Worm (Caenorhabditis elegans): ENCODE data around the gene prmt-5.

Gene prmt-5

DNA sequence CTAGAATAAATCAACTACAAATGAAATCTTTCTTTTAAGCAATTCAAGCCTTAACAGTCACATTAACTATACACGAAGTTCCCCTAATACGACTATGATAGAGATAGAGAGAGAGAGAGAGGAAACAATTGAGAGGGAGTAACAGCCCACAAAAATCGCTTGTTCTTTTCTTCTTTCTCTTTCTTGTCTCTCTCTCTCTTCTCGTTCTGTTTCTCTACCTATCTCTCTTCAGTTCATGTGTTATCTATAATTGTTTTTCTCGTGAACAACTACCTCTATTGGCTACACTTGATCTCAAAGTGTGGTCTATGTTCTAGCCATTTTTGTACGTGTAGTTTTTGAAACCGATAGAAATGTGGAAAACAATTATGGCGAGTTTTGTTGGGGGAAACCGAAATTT is 27.7 kb upstream of the prmt-5 start (continued):
- no peak for TF ChIP-seq B0035.1 (tag; optimal IDR thresholded peaks at IDR 0.05)
- TF ChIP-seq attf-3 (GFP tag; conservative IDR thresholded peaks at IDR 0.05) = no peak
- TF ChIP-seq T26A5.8 (tag; optimal IDR thresholded peaks at IDR 0.05) = no peak
- no peak for TF ChIP-seq lsl-1 (GFP tag; optimal IDR thresholded peaks at IDR 0.05)
- TF ChIP-seq tbx-9 (tag; optimal IDR thresholded peaks at IDR 0.05; ENCODE audit: borderline replicate concordance) = no peak
- no peak for TF ChIP-seq athp-1 (tag; optimal IDR thresholded peaks at IDR 0.05)
- no peak for TF ChIP-seq him-1 (tag; optimal IDR thresholded peaks at IDR 0.05)
- no peak for TF ChIP-seq ceh-100 (GFP tag; IDR thresholded peaks at IDR 0.05)
- no peak for TF ChIP-seq ama-1 (optimal IDR thresholded peaks at IDR 0.05)
- TF ChIP-seq ama-1 (GFP tag; optimal IDR thresholded peaks at IDR 0.05) = no peak
- TF ChIP-seq F10E7.11 (tag; optimal IDR thresholded peaks at IDR 0.05) = no peak
- TF ChIP-seq pha-4 (tag; optimal IDR thresholded peaks at IDR 0.05) = no peak
- no peak for TF ChIP-seq ets-4 (GFP tag; optimal IDR thresholded peaks at IDR 0.05)
- no peak for TF ChIP-seq bed-2 (GFP tag; IDR thresholded peaks at IDR 0.05)
- no peak for TF ChIP-seq rec-8 (tag; optimal IDR thresholded peaks at IDR 0.05)
- TF ChIP-seq madf-3 (GFP tag; IDR thresholded peaks at IDR 0.05) = no peak
- TF ChIP-seq T07F8.4 (tag; optimal IDR thresholded peaks at IDR 0.05) = no peak
- no peak for TF ChIP-seq ztf-28 (GFP tag; IDR thresholded peaks at IDR 0.05)
- peak; percentile 66 for TF ChIP-seq nhr-80 (tag; optimal IDR thresholded peaks at IDR 0.05)
- TF ChIP-seq F57A8.1 (GFP tag; optimal IDR thresholded peaks at IDR 0.05) = no peak
- TF ChIP-seq somi-1 (GFP tag; optimal IDR thresholded peaks at IDR 0.05) = no peak
- no peak for TF ChIP-seq B0261.1 (tag; optimal IDR thresholded peaks at IDR 0.05)
- TF ChIP-seq efl-1 (GFP tag; optimal IDR thresholded peaks at IDR 0.05) = no peak
- TF ChIP-seq ceh-79 (tag; optimal IDR thresholded peaks at IDR 0.05) = no peak
- TF ChIP-seq die-1 (tag; optimal IDR thresholded peaks at IDR 0.05) = peak; percentile 17
- no peak for TF ChIP-seq F37B4.10 (GFP tag; IDR thresholded peaks at IDR 0.05)
- TF ChIP-seq tlf-1 (GFP tag; optimal IDR thresholded peaks at IDR 0.05) = peak; percentile 18
- no peak for TF ChIP-seq ztf-26 (tag; optimal IDR thresholded peaks at IDR 0.05)
- TF ChIP-seq ekl-4 (GFP tag; IDR thresholded peaks at IDR 0.05) = 0 out of 2 replicates have a peak, but pooled peaks have one; percentile 57
- no peak for TF ChIP-seq pbrm-1 (GFP tag; IDR thresholded peaks at IDR 0.05)
- TF ChIP-seq rpc-1 (optimal IDR thresholded peaks at IDR 0.05) = no peak
- no peak for TF ChIP-seq rpc-1 (tag; optimal IDR thresholded peaks at IDR 0.05)
- no peak for TF ChIP-seq ztf-6 (GFP tag; IDR thresholded peaks at IDR 0.05)
- TF ChIP-seq ceh-27 (GFP tag; optimal IDR thresholded peaks at IDR 0.05) = peak; percentile 47
- TF ChIP-seq nhr-120 (GFP tag; IDR thresholded peaks at IDR 0.05) = no peak
- no peak for TF ChIP-seq hlh-12 (tag; optimal IDR thresholded peaks at IDR 0.05)
- no peak for TF ChIP-seq attf-6 (GFP tag; IDR thresholded peaks at IDR 0.05)
- TF ChIP-seq F23B12.7 (tag; optimal IDR thresholded peaks at IDR 0.05; ENCODE audit: insufficient read depth) = no peak
- TF ChIP-seq F57C9.4 (tag; optimal IDR thresholded peaks at IDR 0.05) = no peak
- no peak for TF ChIP-seq rcor-1 (GFP tag; IDR thresholded peaks at IDR 0.05)
- no peak for TF ChIP-seq ceh-91 (GFP tag; IDR thresholded peaks at IDR 0.05)
- TF ChIP-seq mxl-1 (tag; optimal IDR thresholded peaks at IDR 0.05) = no peak
- TF ChIP-seq sptf-2 (GFP tag; optimal IDR thresholded peaks at IDR 0.05) = no peak
- TF ChIP-seq mcd-1 (GFP tag; IDR thresholded peaks at IDR 0.05) = no peak
- TF ChIP-seq lin-35 (GFP tag; optimal IDR thresholded peaks at IDR 0.05) = peak in 1 of 3 experiments; percentile 7
- TF ChIP-seq hrde-1 (tag; optimal IDR thresholded peaks at IDR 0.05; ENCODE audit: borderline replicate concordance) = no peak
- peak; percentile 47; the same call in 1 of the 2 replicates for TF ChIP-seq hmg-1.2 (GFP tag; IDR thresholded peaks at IDR 0.05)
- TF ChIP-seq hsf-1 (GFP tag; IDR thresholded peaks at IDR 0.05) = no peak
- no peak for TF ChIP-seq lin-26 (GFP tag; IDR thresholded peaks at IDR 0.05)
- peak; percentile 49 for TF ChIP-seq attf-5 (GFP tag; optimal IDR thresholded peaks at IDR 0.05)
- TF ChIP-seq gei-17 (GFP tag; optimal IDR thresholded peaks at IDR 0.05) = no peak
